Fruit fly (Drosophila melanogaster) whole organism, wandering third instar larva: ENCODE measurements around the gene CG9396.
A peak's percentile ranks its signal among the peaks of the same experiment; 100 is the strongest.

Source experiments
- Abd-B ChIP-seq: fragments of >200 bp; optimal IDR thresholded peaks from 2 replicates; lab custom pipeline; 2017; ENCODE audit warnings: missing biosample characterization, missing genetic modification characterization
- CG32264 ChIP-seq: fragments of 200-800 bp; sonication (Bioruptor generic); optimal IDR thresholded peaks from 2 replicates; lab custom pipeline; 2016; ENCODE audit warnings: missing biosample characterization, missing genetic modification characterization
- CG9705 ChIP-seq: fragments of 200-800 bp; sonication (Bioruptor generic); optimal IDR thresholded peaks from 2 replicates; lab custom pipeline; 2018; ENCODE audit warnings: missing biosample characterization, mild to moderate bottlenecking, missing genetic modification characterization
- CrebA ChIP-seq: fragments of 200-800 bp; sonication (Bioruptor generic); optimal IDR thresholded peaks from 2 replicates; lab custom pipeline; 2016; ENCODE audit warnings: missing biosample characterization, mild to moderate bottlenecking, missing genetic modification characterization, borderline replicate concordance
- Dfd ChIP-seq: fragments of >200 bp; optimal IDR thresholded peaks from 2 replicates; lab custom pipeline; 2017; ENCODE audit warnings: missing biosample characterization, missing genetic modification characterization
- Dif ChIP-seq: fragments of 200-275, 200-300 bp; sonication (Bioruptor generic); optimal IDR thresholded peaks from 2 replicates; lab custom pipeline; 2018; ENCODE audit warnings: missing biosample characterization, missing genetic modification characterization; ENCODE audit not compliant: partially characterized antibody
- GATAd ChIP-seq: sonication (Bioruptor generic); optimal IDR thresholded peaks from 2 replicates; lab custom pipeline; 2016; ENCODE audit warnings: missing biosample characterization, missing genetic modification characterization
- HLH106 ChIP-seq: fragments of 200-800 bp; optimal IDR thresholded peaks from 3 replicates; lab custom pipeline; 2019; ENCODE audit warnings: missing biosample characterization, mild to moderate bottlenecking, missing genetic modification characterization, moderate library complexity
- Hnf4 ChIP-seq: fragments of 200-800 bp; sonication (Bioruptor generic); optimal IDR thresholded peaks from 2 replicates; lab custom pipeline; 2016; ENCODE audit warnings: missing biosample characterization, mild to moderate bottlenecking, missing genetic modification characterization
- Hr78 ChIP-seq: fragments of >200 bp; optimal IDR thresholded peaks from 2 replicates; lab custom pipeline; 2017; ENCODE audit warnings: missing biosample characterization, missing genetic modification characterization
- Hr83 ChIP-seq: fragments of 200-300 bp; sonication (Bioruptor generic); optimal IDR thresholded peaks from 2 replicates; lab custom pipeline; 2016; ENCODE audit warnings: missing biosample characterization, mild to moderate bottlenecking, missing genetic modification characterization, moderate library complexity; ENCODE audit not compliant: poor library complexity, severe bottlenecking
- Jra ChIP-seq: sonication (Bioruptor generic); optimal IDR thresholded peaks from 2 replicates; lab custom pipeline; 2016; ENCODE audit warnings: missing biosample characterization, missing genetic modification characterization
- Mio ChIP-seq: sonication (Bioruptor generic); optimal IDR thresholded peaks from 2 replicates; lab custom pipeline; 2016; ENCODE audit warnings: missing biosample characterization, missing genetic modification characterization
- Myc ChIP-seq: fragments of >200 bp; optimal IDR thresholded peaks from 2 replicates; lab custom pipeline; 2017
- N ChIP-seq: fragments of >200 bp; optimal IDR thresholded peaks from 2 replicates; lab custom pipeline; 2018; ENCODE audit warnings: missing biosample characterization, missing external identifiers, missing genetic modification characterization
- OdsH ChIP-seq: fragments of 200-800 bp; sonication (Bioruptor generic); optimal IDR thresholded peaks from 2 replicates; lab custom pipeline; 2016; ENCODE audit warnings: missing biosample characterization, mild to moderate bottlenecking, missing genetic modification characterization
- Rel ChIP-seq, 2 experiments: fragments of 200-800 bp; sonication (Bioruptor generic) in 1 of 2; optimal IDR thresholded peaks; 2 replicates in 1 of 2; 3 replicates in 1 of 2; lab custom pipeline; 2016 to 2019; ENCODE audit warnings: mild to moderate bottlenecking in 2 of 2, missing biosample characterization in 2 of 2, missing genetic modification characterization in 2 of 2, moderate library complexity in 1 of 2
- Sp1 ChIP-seq: fragments of 200-800 bp; sonication (Bioruptor generic); optimal IDR thresholded peaks from 3 replicates; lab custom pipeline; 2019; ENCODE audit warnings: missing biosample characterization, mild to moderate bottlenecking, missing genetic modification characterization, moderate library complexity
- Vsx2 ChIP-seq: fragments of 200-300, 225-300 bp; sonication (Bioruptor generic); optimal IDR thresholded peaks from 2 replicates; lab custom pipeline; 2018; ENCODE audit warnings: missing biosample characterization, missing genetic modification characterization; ENCODE audit not compliant: partially characterized antibody
- br ChIP-seq: fragments of 200-800 bp; sonication (Bioruptor generic); optimal IDR thresholded peaks from 2 replicates; lab custom pipeline; 2016; ENCODE audit warnings: missing biosample characterization, missing genetic modification characterization
- brk ChIP-seq: fragments of 200-800 bp; sonication (Bioruptor generic); optimal IDR thresholded peaks from 2 replicates; lab custom pipeline; 2016; ENCODE audit warnings: missing biosample characterization, mild to moderate bottlenecking, missing genetic modification characterization
- dl ChIP-seq, 2 experiments: fragments of 175-275, 200-275 bp in 1 of 2; fragments of 200-275 bp in 1 of 2; sonication (Bioruptor generic); optimal IDR thresholded peaks; lab custom pipeline; 2018; ENCODE audit warnings: mild to moderate bottlenecking in 2 of 2, missing biosample characterization in 2 of 2, missing genetic modification characterization in 2 of 2, moderate library complexity in 2 of 2; ENCODE audit not compliant: partially characterized antibody in 2 of 2, insufficient read depth in 1 of 2
- dmrt93B ChIP-seq: fragments of 200-800 bp; sonication (Bioruptor generic); optimal IDR thresholded peaks from 2 replicates; lab custom pipeline; 2018; ENCODE audit warnings: missing biosample characterization, mild to moderate bottlenecking, missing genetic modification characterization
- dsf ChIP-seq: sonication (Bioruptor generic); optimal IDR thresholded peaks from 2 replicates; lab custom pipeline; 2016; ENCODE audit warnings: missing biosample characterization, missing genetic modification characterization, borderline replicate concordance
- ey ChIP-seq: fragments of 200-800 bp; sonication (Bioruptor generic); optimal IDR thresholded peaks from 2 replicates; lab custom pipeline; 2016; ENCODE audit warnings: missing biosample characterization, missing genetic modification characterization
- foxo ChIP-seq, 2 experiments: fragments of 200-800 bp; sonication (Bioruptor generic); optimal IDR thresholded peaks; 2 replicates in 1 of 2; 3 replicates in 1 of 2; lab custom pipeline; 2016 to 2017; ENCODE audit warnings: missing biosample characterization in 2 of 2, missing genetic modification characterization in 2 of 2
- fru ChIP-seq: fragments of 200-800 bp; sonication (Bioruptor generic); optimal IDR thresholded peaks from 3 replicates; lab custom pipeline; 2016; ENCODE audit warnings: missing biosample characterization, mild to moderate bottlenecking, missing genetic modification characterization
- h ChIP-seq: fragments of 200-800 bp; sonication (Bioruptor generic); optimal IDR thresholded peaks from 3 replicates; lab custom pipeline; 2016; ENCODE audit warnings: missing biosample characterization, mild to moderate bottlenecking, missing genetic modification characterization
- jim ChIP-seq: fragments of 175-275, 200-325 bp; sonication (Bioruptor generic); optimal IDR thresholded peaks from 2 replicates; lab custom pipeline; 2016; ENCODE audit warnings: missing biosample characterization, mild to moderate bottlenecking, missing genetic modification characterization
- lola ChIP-seq: fragments of >200 bp; optimal IDR thresholded peaks from 2 replicates; lab custom pipeline; 2017; ENCODE audit warnings: missing biosample characterization, missing genetic modification characterization
- pan ChIP-seq: fragments of >200 bp; optimal IDR thresholded peaks from 2 replicates; lab custom pipeline; 2017
- psq ChIP-seq: fragments of 200-800 bp; sonication (Bioruptor generic); optimal IDR thresholded peaks from 3 replicates; lab custom pipeline; 2017; ENCODE audit warnings: missing biosample characterization, mild to moderate bottlenecking, missing genetic modification characterization, moderate library complexity
- rgr ChIP-seq: fragments of 200-800 bp; sonication (Bioruptor generic); optimal IDR thresholded peaks from 3 replicates; lab custom pipeline; 2016; ENCODE audit warnings: missing biosample characterization, mild to moderate bottlenecking, missing genetic modification characterization
- sage ChIP-seq: fragments of 200-800 bp; sonication (Bioruptor generic); optimal IDR thresholded peaks from 2 replicates; lab custom pipeline; 2016; ENCODE audit warnings: missing biosample characterization, mild to moderate bottlenecking, missing genetic modification characterization
- sv ChIP-seq: fragments of 200-800 bp; sonication (Bioruptor generic); optimal IDR thresholded peaks from 3 replicates; lab custom pipeline; 2016; ENCODE audit warnings: missing biosample characterization, missing genetic modification characterization
- tai ChIP-seq: sonication (Bioruptor generic); optimal IDR thresholded peaks from 2 replicates; lab custom pipeline; 2016; ENCODE audit warnings: missing biosample characterization, missing genetic modification characterization
- usp ChIP-seq: fragments of >200 bp; optimal IDR thresholded peaks from 2 replicates; lab custom pipeline; 2017; ENCODE audit warnings: missing biosample characterization, missing genetic modification characterization
- woc ChIP-seq: sonication (Bioruptor generic); optimal IDR thresholded peaks from 2 replicates; lab custom pipeline; 2016; ENCODE audit warnings: missing biosample characterization, mild to moderate bottlenecking, missing genetic modification characterization

Gene CG9396

dm6 chr3R:9534125-9534496 lies 37.3 kb downstream of the CG9396 start (continued):
- TF ChIP-seq psq (peak; percentile 66), GATAd (GFP tag; lab: Kevin White, UChicago) (peak; percentile 6)

dm6 chr3R:9533181-9534124 lies 38.0 kb downstream of the CG9396 start:
- TF ChIP-seq Dif (GFP tag; lab: Kevin White, UChicago): peak; percentile 98
- TF ChIP-seq sv (GFP tag; lab: Kevin White, UChicago): peak; percentile 79
- peak; percentile 47 for TF ChIP-seq sage (GFP tag; lab: Kevin White, UChicago)
- TF ChIP-seq br (GFP tag; lab: Kevin White, UChicago): peak; percentile 97
- peak; percentile 74 for TF ChIP-seq dsf
- TF ChIP-seq Hr78: no peak
- peak; percentile 96 for TF ChIP-seq ey (GFP tag; lab: Kevin White, UChicago)
- peak; percentile 82 for TF ChIP-seq CG32264 (GFP tag; lab: Kevin White, UChicago)
- TF ChIP-seq pan: no peak
- TF ChIP-seq lola (GFP tag; lab: Kevin White, UChicago): no peak
- TF ChIP-seq Dfd (GFP tag; lab: Kevin White, UChicago): no peak
- TF ChIP-seq jim: no peak
- peak; percentile 74 for TF ChIP-seq CrebA (GFP tag; lab: Kevin White, UChicago)
- peak; percentile 95 for TF ChIP-seq h (GFP tag; lab: Kevin White, UChicago)
- TF ChIP-seq Sp1: peak; percentile 98
- TF ChIP-seq woc (GFP tag; lab: Kevin White, UChicago): peak; percentile 97
- TF ChIP-seq GATAd (GFP tag; lab: Kevin White, UChicago): peak; percentile 54
- peak; percentile 98 for TF ChIP-seq fru (GFP tag; lab: Kevin White, UChicago)
- TF ChIP-seq CG9705 (GFP tag; lab: Kevin White, UChicago): peak; percentile 94
- peak; percentile 97 for TF ChIP-seq OdsH (GFP tag; lab: Kevin White, UChicago)
- TF ChIP-seq usp (GFP tag; lab: Kevin White, UChicago): peak; percentile 18
- TF ChIP-seq Rel (GFP tag; optimal IDR thresholded peaks at IDR 0.05; lab: Kevin White, UChicago): peak; percentile 69
- peak; percentile 74 for TF ChIP-seq Rel (tag; optimal IDR thresholded peaks at IDR 0.05; lab: Kevin White, UChicago)
- TF ChIP-seq N (GFP tag; lab: Kevin White, UChicago): no peak
- TF ChIP-seq Jra (GFP tag; lab: Kevin White, UChicago): peak; percentile 96
- peak; percentile 95 for TF ChIP-seq rgr (GFP tag; lab: Kevin White, UChicago)
- TF ChIP-seq brk (GFP tag; lab: Kevin White, UChicago): peak; percentile 74
- TF ChIP-seq Hr83: peak; percentile 65
- no peak for TF ChIP-seq Abd-B (GFP tag; lab: Kevin White, UChicago)
- peak; percentile 85 for TF ChIP-seq Hnf4 (GFP tag; lab: Kevin White, UChicago)
- TF ChIP-seq tai: peak; percentile 92
- peak; percentile 64 for TF ChIP-seq Mio (GFP tag; lab: Kevin White, UChicago)
- no peak for TF ChIP-seq Myc (lab: Kevin White, UChicago)
- TF ChIP-seq foxo (GFP tag; optimal IDR thresholded peaks at IDR 0.05; lab: Kevin White, UChicago): peak; percentile 76 to 98
- peak; percentile 97 for TF ChIP-seq dmrt93B
- peak; percentile 89 to 97 for TF ChIP-seq dl (GFP tag; optimal IDR thresholded peaks at IDR 0.05; lab: Kevin White, UChicago; ENCODE audit: insufficient read depth in 1 of 2, partially characterized antibody in 2 of 2)
- TF ChIP-seq Vsx2 (GFP tag; lab: Kevin White, UChicago): peak; percentile 87
- TF ChIP-seq HLH106: peak; percentile 96
- peak; percentile 95 for TF ChIP-seq psq
